Fruit fly (Drosophila melanogaster) whole organism: ENCODE results near the gene Hip14.

Experiments used
- EcR ChIP-seq, 2 experiments: fragments of >200 bp; optimal IDR thresholded peaks; 2 replicates each; lab custom pipeline; 2017; ENCODE audit warnings: missing biosample characterization in 2 of 2, missing genetic modification characterization in 2 of 2, missing genetic modification reagents in 2 of 2
- psq ChIP-seq: fragments of >200 bp; optimal IDR thresholded peaks from 2 replicates; lab custom pipeline; 2017

dm6 chr3L:16004401-16005237, 16.6 kb downstream of the Hip14 start, which contains the start of the genes hzg and mRpS31:
- TF ChIP-seq EcR (GFP tag; optimal IDR thresholded peaks at IDR 0.05; lab: Kevin White, UChicago) (no peak), psq (no peak)
